Worm (Caenorhabditis elegans) whole organism, L2 larva: ENCODE data around the gene osg-1.

Source experiments
- C34F6.9 ChIP-seq: fragments of 150-350 bp; optimal IDR thresholded peaks from 2 replicates; lab custom pipeline; 2014; ENCODE audit warnings: missing biosample characterization, missing genetic modification characterization
- F13H6.1 ChIP-seq: sonication (generic microtip); optimal IDR thresholded peaks from 2 replicates; lab custom pipeline; 2016; ENCODE audit warnings: missing genetic modification characterization, missing compliant biosample characterization
- R02D3.7 ChIP-seq: fragments of 150-350 bp; optimal IDR thresholded peaks from 2 replicates; lab custom pipeline; 2014; ENCODE audit warnings: missing biosample characterization, missing genetic modification characterization
- Y55F3AM.14 ChIP-seq: fragments of 200-800 bp; sonication (Bioruptor generic); optimal IDR thresholded peaks from 2 replicates; lab custom pipeline; 2018; ENCODE audit warnings: mild to moderate bottlenecking, missing genetic modification characterization, missing compliant biosample characterization
- ZK546.5 ChIP-seq: sonication (generic microtip); optimal IDR thresholded peaks from 2 replicates; lab custom pipeline; 2017; ENCODE audit warnings: missing biosample characterization, missing genetic modification characterization
- aly-2 ChIP-seq: fragments of 150-350 bp; optimal IDR thresholded peaks from 2 replicates; lab custom pipeline; 2014; ENCODE audit warnings: missing biosample characterization, missing genetic modification characterization
- ama-1 ChIP-seq: fragments of 150-350 bp; optimal IDR thresholded peaks from 2 replicates; lab custom pipeline; 2018; ENCODE audit warnings: inconsistent platforms
- ceh-16 ChIP-seq: fragments of 150-350 bp; optimal IDR thresholded peaks from 2 replicates; lab custom pipeline; 2014; ENCODE audit warnings: missing biosample characterization, missing genetic modification characterization
- crh-2 ChIP-seq: sonication (generic microtip); optimal IDR thresholded peaks from 2 replicates; lab custom pipeline; 2017; ENCODE audit warnings: missing biosample characterization, missing genetic modification characterization
- egl-27 ChIP-seq: sonication (generic microtip); optimal IDR thresholded peaks from 3 replicates; lab custom pipeline; 2017; ENCODE audit warnings: missing biosample characterization, missing genetic modification reagents, missing genetic modification characterization
- elt-1 ChIP-seq: fragments of 150-350 bp; optimal IDR thresholded peaks from 2 replicates; lab custom pipeline; 2014; ENCODE audit warnings: missing biosample characterization, missing genetic modification characterization
- elt-3 ChIP-seq: sonication (generic microtip); optimal IDR thresholded peaks from 2 replicates; lab custom pipeline; 2017; ENCODE audit warnings: missing biosample characterization, missing genetic modification characterization
- fos-1 ChIP-seq: fragments of 150-350 bp; optimal IDR thresholded peaks from 2 replicates; lab custom pipeline; 2014; ENCODE audit warnings: missing biosample characterization, missing genetic modification characterization
- gmeb-1 ChIP-seq: fragments of 150-350 bp; optimal IDR thresholded peaks from 2 replicates; lab custom pipeline; 2014; ENCODE audit warnings: missing biosample characterization, missing genetic modification characterization
- lin-11 ChIP-seq: fragments of 150-350 bp; sonication (generic microtip); optimal IDR thresholded peaks from 2 replicates; lab custom pipeline; 2014; ENCODE audit warnings: missing biosample characterization, missing genetic modification characterization, inconsistent platforms, mixed read lengths
- lin-13 ChIP-seq: fragments of 150-350 bp; optimal IDR thresholded peaks from 2 replicates; lab custom pipeline; 2014; ENCODE audit warnings: missing biosample characterization, missing genetic modification reagents, missing genetic modification characterization
- lin-39 ChIP-seq: fragments of 150-350 bp; optimal IDR thresholded peaks from 2 replicates; lab custom pipeline; 2014; ENCODE audit warnings: missing biosample characterization, missing genetic modification reagents, missing genetic modification characterization
- lsy-2 ChIP-seq, 2 experiments: fragments of 150-350 bp in 1 of 2; sonication (generic microtip) in 1 of 2; optimal IDR thresholded peaks; 2 replicates each; lab custom pipeline; 2014 to 2017; ENCODE audit warnings: missing biosample characterization in 2 of 2, missing genetic modification characterization in 2 of 2
- mab-5 ChIP-seq: fragments of 150-350 bp; optimal IDR thresholded peaks from 2 replicates; lab custom pipeline; 2014; ENCODE audit warnings: missing biosample characterization, missing genetic modification characterization
- mbf-1 ChIP-seq: sonication (generic microtip); optimal IDR thresholded peaks from 2 replicates; lab custom pipeline; 2017; ENCODE audit warnings: missing biosample characterization, missing genetic modification characterization
- mdl-1 ChIP-seq, 2 experiments: fragments of 150-350 bp in 1 of 2; sonication (generic microtip) in 1 of 2; optimal IDR thresholded peaks; 2 replicates each; lab custom pipeline; 2017; ENCODE audit warnings: missing biosample characterization in 2 of 2, missing genetic modification characterization in 2 of 2
- nhr-11 ChIP-seq: fragments of 150-350 bp; optimal IDR thresholded peaks from 2 replicates; lab custom pipeline; 2014; ENCODE audit warnings: missing biosample characterization, missing genetic modification characterization
- nhr-12 ChIP-seq: fragments of 150-350 bp; optimal IDR thresholded peaks from 2 replicates; lab custom pipeline; 2014; ENCODE audit warnings: missing biosample characterization, missing genetic modification characterization
- nhr-129 ChIP-seq: fragments of 150-350 bp; optimal IDR thresholded peaks from 2 replicates; lab custom pipeline; 2014; ENCODE audit warnings: missing biosample characterization, missing genetic modification characterization
- nhr-21 ChIP-seq: fragments of 150-350 bp; optimal IDR thresholded peaks from 2 replicates; lab custom pipeline; 2014; ENCODE audit warnings: missing biosample characterization, missing genetic modification characterization
- nhr-237 ChIP-seq: fragments of 150-350 bp; optimal IDR thresholded peaks from 2 replicates; lab custom pipeline; 2014; ENCODE audit warnings: missing biosample characterization, missing genetic modification characterization
- nhr-25 ChIP-seq: fragments of 150-350 bp; sonication (generic microtip); optimal IDR thresholded peaks from 3 replicates; lab custom pipeline; 2014; ENCODE audit warnings: missing biosample characterization, missing genetic modification characterization
- nhr-6 ChIP-seq: fragments of 150-350 bp; optimal IDR thresholded peaks from 2 replicates; lab custom pipeline; 2014; ENCODE audit warnings: missing biosample characterization, missing genetic modification characterization
- nhr-77 ChIP-seq: fragments of 150-350 bp; optimal IDR thresholded peaks from 2 replicates; lab custom pipeline; 2014; ENCODE audit warnings: missing biosample characterization, missing genetic modification characterization
- peb-1 ChIP-seq: fragments of 150-350 bp; optimal IDR thresholded peaks from 2 replicates; lab custom pipeline; 2014; ENCODE audit warnings: missing biosample characterization, missing genetic modification characterization
- sma-3 ChIP-seq: sonication (generic microtip); optimal IDR thresholded peaks from 2 replicates; lab custom pipeline; 2016; ENCODE audit warnings: missing genetic modification reagents, missing genetic modification characterization, missing compliant biosample characterization
- sma-9 ChIP-seq, 2 experiments: fragments of 150-350 bp in 1 of 2; sonication (generic microtip) in 1 of 2; optimal IDR thresholded peaks; 2 replicates each; lab custom pipeline; 2014 to 2016; ENCODE audit warnings: missing genetic modification characterization in 2 of 2, mild to moderate bottlenecking in 1 of 2, missing biosample characterization in 1 of 2, missing compliant biosample characterization in 1 of 2, missing genetic modification reagents in 1 of 2, moderate library complexity in 1 of 2
- snpc-4 ChIP-seq: fragments of 150-350 bp; optimal IDR thresholded peaks from 2 replicates; lab custom pipeline; 2014; ENCODE audit warnings: missing biosample characterization, missing genetic modification characterization
- unc-55 ChIP-seq: fragments of 150-350 bp; sonication (generic microtip); optimal IDR thresholded peaks from 3 replicates; lab custom pipeline; 2014; ENCODE audit warnings: missing biosample characterization, missing genetic modification reagents, missing genetic modification characterization
- unc-62 ChIP-seq: fragments of 150-350 bp; optimal IDR thresholded peaks from 2 replicates; lab custom pipeline; 2014; ENCODE audit warnings: missing biosample characterization, missing genetic modification reagents, missing genetic modification characterization
- ztf-1 ChIP-seq: fragments of 200-800 bp; sonication (Bioruptor generic); conservative IDR thresholded peaks from 2 replicates; pipeline ENCODE4 v1.3.6; 2022; ENCODE audit warnings: missing genetic modification characterization, missing compliant biosample characterization
- ztf-11 ChIP-seq: sonication (generic microtip); optimal IDR thresholded peaks from 2 replicates; lab custom pipeline; 2017; ENCODE audit warnings: missing biosample characterization, missing genetic modification characterization
- ztf-4 ChIP-seq: fragments of 150-350 bp; optimal IDR thresholded peaks from 2 replicates; lab custom pipeline; 2014; ENCODE audit warnings: missing biosample characterization, missing genetic modification characterization

The osg-1 gene

DNA sequence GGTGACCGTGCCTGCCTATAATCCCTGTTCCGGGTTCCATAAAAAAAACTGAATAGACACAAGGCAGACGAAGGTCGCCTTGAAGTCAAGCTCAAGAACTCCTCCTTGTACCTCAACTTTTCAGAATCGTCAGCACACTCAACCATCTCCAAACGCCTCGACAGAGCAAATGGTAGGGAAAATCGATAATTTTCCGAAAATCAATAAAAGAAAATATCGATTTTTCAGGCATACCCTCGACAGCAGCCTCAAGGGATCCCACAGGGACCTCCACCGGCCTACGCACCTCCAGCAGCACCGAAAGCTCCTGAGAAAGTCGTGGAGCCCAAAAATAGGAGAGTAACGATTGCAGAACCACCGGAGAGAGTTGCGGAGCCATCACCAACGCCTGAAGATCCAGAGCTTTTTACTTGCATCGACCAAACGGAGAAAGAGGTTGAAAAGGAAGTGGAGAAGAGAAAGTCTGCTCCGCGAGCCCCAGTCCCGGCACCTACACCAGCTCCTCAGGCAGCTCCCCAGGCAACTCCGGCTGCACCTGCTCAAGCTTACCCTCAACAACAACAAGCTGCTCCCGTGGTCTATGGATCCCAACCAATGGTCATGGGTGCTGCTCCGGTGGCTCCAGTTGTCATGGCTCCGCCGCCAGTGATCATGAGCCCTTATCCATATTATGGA, 7.7 kb upstream of the osg-1 start:
- TF ChIP-seq nhr-21 (tag; lab: Kevin White, UChicago) (no peak), crh-2 (no peak), nhr-12 (tag; lab: Kevin White, UChicago) (no peak), ama-1 (lab: Kevin White, UChicago) (no peak), nhr-11 (tag; lab: Kevin White, UChicago) (no peak), lsy-2 (tag; optimal IDR thresholded peaks at IDR 0.05; lab: Kevin White, UChicago) (no peak)

DNA sequence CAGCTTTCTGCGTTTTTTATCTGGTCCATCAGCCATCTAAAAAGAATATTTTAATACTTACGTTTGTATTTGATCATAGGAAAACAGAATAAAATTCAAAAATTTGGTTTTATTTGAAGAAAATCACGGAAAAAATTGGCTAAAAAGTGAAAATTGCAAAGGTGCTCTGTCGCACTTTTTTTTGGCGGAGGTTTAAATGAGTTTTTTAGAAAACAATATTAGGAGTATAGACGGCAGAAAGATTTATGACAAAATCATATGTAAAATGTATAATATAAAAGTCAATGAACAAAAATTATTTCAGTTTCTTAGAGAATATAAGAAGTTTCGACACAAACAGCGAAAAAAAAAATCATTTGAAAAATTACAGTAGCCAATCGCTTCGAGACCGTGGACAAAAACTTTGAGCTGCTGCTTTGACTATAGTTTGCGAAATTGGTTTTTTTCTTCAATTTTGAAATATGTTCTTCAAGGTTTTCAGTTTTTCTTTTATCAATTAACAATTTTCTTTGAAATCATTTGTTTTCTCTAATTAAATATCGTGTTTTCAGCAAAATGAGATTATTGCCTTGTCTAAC, 3.5 kb upstream of the osg-1 start, which contains the start of the genes R02F2.7 and R02F2.4:
R02F2.7 (minus strand) TSS at position 36 of the 578 bp plus-strand sequence.
R02F2.4 (plus strand) TSS at position 552 of the 578 bp plus-strand sequence.
- no peak for TF ChIP-seq sma-9 (GFP tag; optimal IDR thresholded peaks at IDR 0.05; lab: Kevin White, UChicago)
- no peak for TF ChIP-seq sma-9 (tag; optimal IDR thresholded peaks at IDR 0.05; lab: Kevin White, UChicago)
- TF ChIP-seq mab-5 (tag; lab: Kevin White, UChicago) = no peak
- TF ChIP-seq nhr-77 (tag; lab: Kevin White, UChicago) = no peak
- TF ChIP-seq C34F6.9 (tag; lab: Kevin White, UChicago) = peak; percentile 25
- TF ChIP-seq unc-55 (GFP tag; lab: Kevin White, UChicago) = peak; percentile 49
- TF ChIP-seq mbf-1 (tag; lab: Kevin White, UChicago) = no peak
- no peak for TF ChIP-seq nhr-6
- no peak for TF ChIP-seq ztf-4
- TF ChIP-seq sma-3 = no peak
- TF ChIP-seq mdl-1 (tag; optimal IDR thresholded peaks at IDR 0.05; lab: Kevin White, UChicago) = no peak
- peak in 1 of 2 experiments; percentile 34 for TF ChIP-seq lsy-2 (tag; optimal IDR thresholded peaks at IDR 0.05; lab: Kevin White, UChicago)
- no peak for TF ChIP-seq ama-1 (lab: Kevin White, UChicago)
- no peak for TF ChIP-seq nhr-237 (tag; lab: Kevin White, UChicago)
- TF ChIP-seq gmeb-1 (tag; lab: Kevin White, UChicago) = peak; percentile 87
- no peak for TF ChIP-seq lin-13 (GFP tag; lab: Kevin White, UChicago)
- no peak for TF ChIP-seq egl-27 (tag; lab: Kevin White, UChicago)
- no peak for TF ChIP-seq ZK546.5 (tag; lab: Kevin White, UChicago)
- TF ChIP-seq peb-1 (tag; lab: Kevin White, UChicago) = no peak

DNA sequence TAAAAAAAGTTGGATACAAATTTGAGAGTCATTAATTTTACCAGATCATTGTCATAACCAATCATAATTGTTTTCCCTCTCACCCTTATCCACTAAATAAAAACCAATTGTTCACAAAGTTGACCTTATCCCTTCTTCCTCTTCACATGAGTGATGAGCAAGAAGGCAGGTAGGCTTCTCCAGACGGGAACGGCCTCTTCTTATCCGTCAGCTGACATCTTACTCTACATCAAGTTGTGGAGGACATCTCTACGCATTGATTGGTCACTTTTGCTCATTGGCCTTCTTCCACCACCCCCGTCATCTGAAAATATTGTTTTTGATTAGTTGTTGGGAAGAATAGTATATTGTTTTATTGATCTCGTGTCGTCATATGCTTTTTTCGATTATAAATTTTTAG, 1.0 kb upstream of the osg-1 start:
- TF ChIP-seq unc-55 (GFP tag; lab: Kevin White, UChicago) = no peak
- no peak for TF ChIP-seq mab-5 (tag; lab: Kevin White, UChicago)
- TF ChIP-seq lsy-2 (tag; optimal IDR thresholded peaks at IDR 0.05; lab: Kevin White, UChicago) = no peak
- no peak for TF ChIP-seq snpc-4 (tag; lab: Kevin White, UChicago)
- TF ChIP-seq, all 48 proteins: peak for 0

DNA sequence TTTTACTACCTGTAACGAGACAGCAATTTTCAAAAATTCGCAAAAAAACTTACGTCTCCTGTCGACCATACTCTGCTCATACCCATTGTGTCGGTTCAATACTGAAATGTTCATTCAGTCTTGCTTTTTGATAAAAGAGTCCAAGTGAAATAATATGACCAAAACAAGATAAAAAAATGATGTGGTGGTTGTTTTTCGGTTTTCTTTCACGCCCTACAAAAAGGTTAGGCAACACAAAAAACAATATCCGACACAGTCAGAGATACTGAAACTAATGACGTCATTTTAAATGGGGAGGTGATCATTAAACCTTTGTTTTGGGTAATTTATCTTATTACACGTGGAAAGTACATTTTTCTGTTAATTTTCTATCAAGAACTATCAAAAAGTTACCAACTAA, 7.8 kb downstream of the osg-1 start, which contains the start of gene R02F2.8:
R02F2.8 (minus strand) TSS at position 101 of the 400 bp plus-strand sequence.
- TF ChIP-seq nhr-129 (no peak), unc-62 (GFP tag; lab: Kevin White, UChicago) (no peak), nhr-11 (tag; lab: Kevin White, UChicago) (no peak), lin-39 (tag; lab: Kevin White, UChicago) (no peak), ztf-1 (GFP tag; lab: Robert Waterston, UW) (no peak), nhr-6 (no peak), lin-11 (tag; lab: Kevin White, UChicago) (no peak), elt-3 (no peak), sma-9 (GFP tag; optimal IDR thresholded peaks at IDR 0.05; lab: Kevin White, UChicago) (no peak), sma-9 (tag; optimal IDR thresholded peaks at IDR 0.05; lab: Kevin White, UChicago) (no peak), ztf-11 (tag; lab: Kevin White, UChicago) (no peak), egl-27 (tag; lab: Kevin White, UChicago) (no peak), fos-1 (tag; lab: Kevin White, UChicago) (no peak), C34F6.9 (tag; lab: Kevin White, UChicago) (no peak), mdl-1 (tag; optimal IDR thresholded peaks at IDR 0.05; lab: Kevin White, UChicago) (no peak)

DNA sequence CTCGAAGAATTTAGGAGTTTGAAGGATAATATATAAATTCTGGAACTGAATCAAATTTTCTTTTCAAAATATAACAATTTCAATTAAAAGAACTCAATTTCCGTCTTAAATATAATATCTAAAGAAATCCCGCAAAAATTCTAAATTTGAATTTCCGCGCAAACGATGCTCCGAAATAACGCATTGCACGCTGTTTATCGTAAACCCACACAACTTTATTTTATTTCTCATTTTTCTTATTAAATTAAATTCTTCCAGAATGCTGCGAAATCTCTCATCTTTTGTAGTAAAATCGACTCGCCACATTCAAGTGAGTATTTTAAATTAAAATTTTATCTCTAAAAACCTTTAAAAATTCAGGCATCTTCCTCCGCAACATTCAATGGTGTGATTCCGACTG, 11.6 kb downstream of the osg-1 start, which contains the start of gene R02F2.9:
R02F2.9 (plus strand) TSS at position 218 of the 400 bp plus-strand sequence.
- TF ChIP-seq unc-55 (GFP tag; lab: Kevin White, UChicago) (peak; percentile 82), R02D3.7 (tag; lab: Kevin White, UChicago) (peak; percentile 92), sma-9 (GFP tag; optimal IDR thresholded peaks at IDR 0.05; lab: Kevin White, UChicago) (peak; percentile 32), sma-9 (tag; optimal IDR thresholded peaks at IDR 0.05; lab: Kevin White, UChicago) (no peak), nhr-21 (tag; lab: Kevin White, UChicago) (peak; percentile 15), lin-13 (GFP tag; lab: Kevin White, UChicago) (no peak), elt-3 (no peak), lsy-2 (tag; optimal IDR thresholded peaks at IDR 0.05; lab: Kevin White, UChicago) (peak in 1 of 2 experiments; percentile 47), ama-1 (lab: Kevin White, UChicago) (no peak), Y55F3AM.14 (no peak), ztf-11 (tag; lab: Kevin White, UChicago) (no peak), mbf-1 (tag; lab: Kevin White, UChicago) (no peak), gmeb-1 (tag; lab: Kevin White, UChicago) (peak; percentile 95), lin-39 (tag; lab: Kevin White, UChicago) (no peak), nhr-11 (tag; lab: Kevin White, UChicago) (no peak), F13H6.1 (no peak), ztf-4 (no peak), nhr-129 (no peak), egl-27 (tag; lab: Kevin White, UChicago) (no peak), nhr-77 (tag; lab: Kevin White, UChicago) (no peak), nhr-25 (no peak), snpc-4 (tag; lab: Kevin White, UChicago) (no peak), elt-1 (tag; lab: Kevin White, UChicago) (no peak), C34F6.9 (tag; lab: Kevin White, UChicago) (peak; percentile 70), ceh-16 (tag; lab: Kevin White, UChicago) (no peak), aly-2 (tag; lab: Kevin White, UChicago) (no peak), ZK546.5 (tag; lab: Kevin White, UChicago) (no peak), fos-1 (tag; lab: Kevin White, UChicago) (peak; percentile 4)
